Fruit fly (Drosophila melanogaster): ENCODE measurements around the gene CG4116.
"Not testable (repeated sequence)": the region's sequence is repeated elsewhere in the genome, so short reads cannot be mapped to it uniquely, and the experiment has no call there.

DNA sequence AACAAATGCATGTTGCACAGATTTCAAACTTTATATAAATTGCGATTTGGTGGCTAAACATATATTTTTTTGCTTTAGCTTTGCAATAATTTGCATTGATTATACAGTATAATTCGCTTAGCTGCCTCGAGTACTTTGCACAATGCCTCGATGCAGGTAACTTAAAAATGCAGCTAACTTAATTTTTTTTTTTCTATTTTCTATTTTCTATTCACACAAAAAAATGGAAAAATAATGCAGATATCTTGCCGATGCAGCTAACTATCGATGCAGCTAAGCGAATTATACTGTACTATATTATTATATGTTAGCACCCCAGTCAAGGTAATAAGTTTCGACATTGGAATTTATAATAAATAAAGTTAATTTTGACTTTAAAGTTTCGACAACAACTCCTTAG is 9.4 kb downstream of the CG4116 start:
- TF ChIP-seq Mio (GFP tag; optimal IDR thresholded peaks at IDR 0.05); pan (optimal IDR thresholded peaks at IDR 0.05); sage (GFP tag; optimal IDR thresholded peaks at IDR 0.05); CrebA (GFP tag; optimal IDR thresholded peaks at IDR 0.05; ENCODE audit: borderline replicate concordance); dl (GFP tag; optimal IDR thresholded peaks at IDR 0.05; ENCODE audit: insufficient read depth in 1 of 2, partially characterized antibody in 2 of 2): not testable (repeated sequence)
